Worm (Caenorhabditis elegans) whole organism, L3 larva: Measurements from ENCODE around the gene cyp-25A3.

Experiments
- nhr-11 ChIP-seq: fragments of 150-350 bp; optimal IDR thresholded peaks from 2 replicates; lab custom pipeline; 2014; ENCODE audit warnings: missing biosample characterization, missing genetic modification characterization
- pqm-1 ChIP-seq: fragments of 150-350 bp; optimal IDR thresholded peaks from 2 replicates; lab custom pipeline; 2017; ENCODE audit warnings: missing biosample characterization, missing genetic modification characterization, inconsistent platforms
- snpc-4 ChIP-seq: fragments of 150-350 bp; optimal IDR thresholded peaks from 2 replicates; lab custom pipeline; 2014; ENCODE audit warnings: missing biosample characterization, missing genetic modification characterization

- TF ChIP-seq nhr-11 (no peak), snpc-4 (tag; lab: Kevin White, UChicago) (no peak), pqm-1 (tag; lab: Kevin White, UChicago) (no peak)
These were observed at the start of gene cyp-25A3 for ce11 chrIII:3839635-3840034.
